Worm (Caenorhabditis elegans): Measurements from ENCODE around the gene ZK250.14.

DNA sequence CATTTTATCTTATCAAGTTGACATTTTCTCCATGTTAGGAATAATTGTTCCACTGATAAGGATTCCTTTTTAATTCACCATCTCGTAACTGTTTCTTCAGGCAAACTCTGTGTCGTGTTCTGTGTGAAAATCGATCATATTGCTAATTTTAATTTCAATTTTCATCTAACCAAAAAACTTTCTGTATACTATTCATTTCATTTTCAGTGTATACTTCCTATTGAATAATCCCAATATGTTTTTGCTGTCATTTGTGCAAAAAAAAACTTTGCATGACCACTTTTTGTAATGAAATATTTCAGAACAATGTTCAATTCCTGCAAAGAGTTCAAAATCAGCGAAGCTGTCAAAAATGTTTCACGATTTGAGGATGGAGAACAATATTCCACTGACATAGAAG lies 42.0 kb upstream of the ZK250.14 start, which contains the start of gene Y16E11A.4:
- TF ChIP-seq ceh-13 (GFP tag; optimal IDR thresholded peaks at IDR 0.05), result no peak
- no peak for TF ChIP-seq ama-1 (optimal IDR thresholded peaks at IDR 0.05)
- no peak for TF ChIP-seq tbx-11 (GFP tag; IDR thresholded peaks at IDR 0.05)
- TF ChIP-seq ceh-36 (tag; optimal IDR thresholded peaks at IDR 0.05), result no peak
- TF ChIP-seq sea-1 (GFP tag; conservative IDR thresholded peaks at IDR 0.05), result no peak
- no peak for TF ChIP-seq tra-4 (tag; optimal IDR thresholded peaks at IDR 0.05)
- no peak for TF ChIP-seq hmg-4 (GFP tag; optimal IDR thresholded peaks at IDR 0.05)
- no peak for TF ChIP-seq hmbx-1 (tag; optimal IDR thresholded peaks at IDR 0.05)
- TF ChIP-seq F13C5.2 (tag; optimal IDR thresholded peaks at IDR 0.05), result no peak
- TF ChIP-seq ets-7 (tag; optimal IDR thresholded peaks at IDR 0.05), result no peak
- TF ChIP-seq B0310.2 (tag; optimal IDR thresholded peaks at IDR 0.05), result no peak
- TF ChIP-seq scrt-1 (GFP tag; IDR thresholded peaks at IDR 0.05), result no peak
